Worm (Caenorhabditis elegans): ENCODE data around the gene droe-4.

droe-4 gene

ce11 chrV:13986823-13987222, 5.6 kb upstream of the droe-4 start:
- no peak for TF ChIP-seq unc-62 (GFP tag; optimal IDR thresholded peaks at IDR 0.05)

- no peak for TF ChIP-seq unc-62 (GFP tag; optimal IDR thresholded peaks at IDR 0.05)
These were observed 1.0 kb downstream of the droe-4 start for ce11 chrV:13993478-13993877.

- no peak for TF ChIP-seq unc-62 (GFP tag; optimal IDR thresholded peaks at IDR 0.05)
These were observed 9.5 kb downstream of the droe-4 start for ce11 chrV:14001929-14002328.

- TF ChIP-seq unc-62 (GFP tag; optimal IDR thresholded peaks at IDR 0.05): no peak
These were observed 9.9 kb downstream of the droe-4 start for ce11 chrV:14002402-14002801.

ce11 chrV:14003587-14004156, 11.2 kb downstream of the droe-4 start:
- no peak for TF ChIP-seq unc-62 (GFP tag; optimal IDR thresholded peaks at IDR 0.05)

ce11 chrV:14004342-14004741, 11.9 kb downstream of the droe-4 start:
- no peak for TF ChIP-seq unc-62 (GFP tag; optimal IDR thresholded peaks at IDR 0.05)

- TF ChIP-seq unc-62 (GFP tag; optimal IDR thresholded peaks at IDR 0.05): no peak
These were observed 13.4 kb downstream of the droe-4 start, which contains the start of gene ric-7 for ce11 chrV:14005812-14006211. Gene ric-7 (minus strand): TSS chrV:14005912.

- no peak for TF ChIP-seq unc-62 (GFP tag; optimal IDR thresholded peaks at IDR 0.05)
These were observed 14.4 kb downstream of the droe-4 start for ce11 chrV:14006819-14007218.

- TF ChIP-seq unc-62 (GFP tag; optimal IDR thresholded peaks at IDR 0.05): no peak
These were observed 15.9 kb downstream of the droe-4 start for ce11 chrV:14008353-14008859.

ce11 chrV:14010021-14010420, 17.6 kb downstream of the droe-4 start:
- no peak for TF ChIP-seq unc-62 (GFP tag; optimal IDR thresholded peaks at IDR 0.05)

- no peak for TF ChIP-seq unc-62 (GFP tag; optimal IDR thresholded peaks at IDR 0.05)
These were observed 19.0 kb downstream of the droe-4 start for ce11 chrV:14011427-14011826.

ce11 chrV:14012002-14012554, 19.6 kb downstream of the droe-4 start, which contains the start of the genes ddx-17 and aip-1:
Gene ddx-17 (minus strand): TSS chrV:14012052.
Gene aip-1 (plus strand): TSS chrV:14012333.
- no peak for TF ChIP-seq unc-62 (GFP tag; optimal IDR thresholded peaks at IDR 0.05)

- TF ChIP-seq unc-62 (GFP tag; optimal IDR thresholded peaks at IDR 0.05): no peak
These were observed 21.2 kb downstream of the droe-4 start for ce11 chrV:14013638-14014037.

- TF ChIP-seq unc-62 (GFP tag; optimal IDR thresholded peaks at IDR 0.05): no peak
These were observed 21.9 kb downstream of the droe-4 start, which contains the start of gene end-3 for ce11 chrV:14014395-14014794. Gene end-3 (plus strand): TSS chrV:14014695.

ce11 chrV:14017476-14017875, 25.0 kb downstream of the droe-4 start, which contains the start of gene srh-308:
Gene srh-308 (minus strand): TSS chrV:14017576.
- no peak for TF ChIP-seq unc-62 (GFP tag; optimal IDR thresholded peaks at IDR 0.05)

ce11 chrV:14018640-14019039, 26.2 kb downstream of the droe-4 start, which contains the start of the genes mtl-2 and T08G5.1:
Gene mtl-2 (minus strand): TSS chrV:14018673.
Gene T08G5.1 (plus strand): TSS chrV:14018766.
- no peak for TF ChIP-seq unc-62 (GFP tag; optimal IDR thresholded peaks at IDR 0.05)

ce11 chrV:14023074-14023473, 30.6 kb downstream of the droe-4 start, which contains the start of gene T08G5.15:
Gene T08G5.15 (minus strand): TSS chrV:14023174.
- TF ChIP-seq unc-62 (GFP tag; optimal IDR thresholded peaks at IDR 0.05): no peak

Data from whole organism, dauer.